Fruit fly (Drosophila melanogaster) whole organism, pupa: ENCODE results near the gene CG1789.

Experiments
- CG10348 ChIP-seq: fragments of 200-800 bp; sonication (Bioruptor generic); IDR thresholded peaks from 2 replicates; pipeline ENCODE4 v1.3.6; 2022; ENCODE audit warnings: missing biosample characterization, missing genetic modification characterization
- CG12605 ChIP-seq: fragments of 200-800 bp; sonication (Bioruptor generic); IDR thresholded peaks from 2 replicates; pipeline ENCODE4 v1.3.6; 2022; ENCODE audit warnings: missing biosample characterization, missing genetic modification characterization
- CG13204 ChIP-seq: fragments of 200-800 bp; sonication (Bioruptor generic); optimal IDR thresholded peaks from 2 replicates; lab custom pipeline; 2018; ENCODE audit warnings: missing biosample characterization, mild to moderate bottlenecking, missing genetic modification characterization, moderate library complexity
- CG14655 ChIP-seq: fragments of 200-800 bp; sonication (Bioruptor generic); optimal IDR thresholded peaks from 3 replicates; lab custom pipeline; 2017; ENCODE audit warnings: mild to moderate bottlenecking, missing biosample characterization, missing genetic modification reagents, missing genetic modification characterization
- CG15710 ChIP-seq: fragments of 200-800 bp; sonication (Bioruptor generic); optimal IDR thresholded peaks from 2 replicates; lab custom pipeline; 2018; ENCODE audit warnings: missing biosample characterization, mild to moderate bottlenecking, missing genetic modification characterization, moderate library complexity
- CG17806 ChIP-seq: fragments of 200-800 bp; sonication (Bioruptor generic); optimal IDR thresholded peaks from 2 replicates; lab custom pipeline; 2018; ENCODE audit warnings: missing biosample characterization, mild to moderate bottlenecking, missing genetic modification characterization, moderate library complexity
- CG32121 ChIP-seq: fragments of 200-800 bp; sonication (Bioruptor generic); IDR thresholded peaks from 2 replicates; pipeline ENCODE4 v1.3.6; 2022; ENCODE audit warnings: missing biosample characterization, missing genetic modification characterization
- CG34367 ChIP-seq: fragments of 200-800 bp; sonication (Bioruptor generic); optimal IDR thresholded peaks from 2 replicates; lab custom pipeline; 2018; ENCODE audit warnings: missing biosample characterization, mild to moderate bottlenecking, missing genetic modification characterization
- CG4496 ChIP-seq: fragments of 200-800 bp; sonication (Bioruptor generic); IDR thresholded peaks from 3 replicates; pipeline ENCODE4 v1.3.6; 2022; ENCODE audit warnings: missing biosample characterization, missing genetic modification characterization
- CG8159 ChIP-seq: fragments of 200-800 bp; sonication (Bioruptor generic); optimal IDR thresholded peaks from 3 replicates; lab custom pipeline; 2018; ENCODE audit warnings: missing biosample characterization, mild to moderate bottlenecking, missing genetic modification characterization, moderate library complexity
- CG8301 ChIP-seq: fragments of 200-800 bp; sonication (Bioruptor generic); optimal IDR thresholded peaks from 2 replicates; lab custom pipeline; 2018; ENCODE audit warnings: missing biosample characterization, mild to moderate bottlenecking, missing genetic modification characterization
- CG9948 ChIP-seq: fragments of 200-800 bp; sonication (Bioruptor generic); optimal IDR thresholded peaks from 2 replicates; lab custom pipeline; 2018; ENCODE audit warnings: missing biosample characterization, mild to moderate bottlenecking, missing genetic modification characterization, moderate library complexity
- D1 ChIP-seq: fragments of 200-800 bp; sonication (Bioruptor generic); optimal IDR thresholded peaks from 2 replicates; lab custom pipeline; 2018; ENCODE audit warnings: missing biosample characterization, mild to moderate bottlenecking, missing genetic modification characterization, moderate library complexity
- EcR ChIP-seq: fragments of 200-800 bp; sonication (Bioruptor generic); optimal IDR thresholded peaks from 3 replicates; lab custom pipeline; 2019; ENCODE audit warnings: missing biosample characterization, missing genetic modification characterization, mild to moderate bottlenecking, moderate library complexity, missing genetic modification reagents
- Ets98B ChIP-seq: fragments of 200-800 bp; sonication (Bioruptor generic); IDR thresholded peaks from 2 replicates; pipeline ENCODE4 v1.3.6; 2022; ENCODE audit warnings: missing biosample characterization, missing genetic modification characterization
- Pif1A ChIP-seq: fragments of 200-800 bp; sonication (Bioruptor generic); optimal IDR thresholded peaks from 3 replicates; lab custom pipeline; 2016; ENCODE audit warnings: missing biosample characterization, missing genetic modification characterization
- Pif1B ChIP-seq: fragments of 200-800 bp; sonication (Bioruptor generic); optimal IDR thresholded peaks from 3 replicates; lab custom pipeline; 2016; ENCODE audit warnings: missing biosample characterization, missing genetic modification characterization
- Snoo ChIP-seq: fragments of 200-800 bp; sonication (Bioruptor generic); optimal IDR thresholded peaks from 3 replicates; lab custom pipeline; 2017; ENCODE audit warnings: missing biosample characterization, mild to moderate bottlenecking, missing genetic modification characterization, inconsistent platforms
- fd96Ca ChIP-seq: fragments of 200-800 bp; sonication (Bioruptor generic); IDR thresholded peaks from 3 replicates; pipeline ENCODE4 v1.3.6; 2022; ENCODE audit warnings: missing biosample characterization, missing genetic modification characterization
- gl ChIP-seq: fragments of 200-800 bp; sonication (Bioruptor generic); optimal IDR thresholded peaks from 2 replicates; lab custom pipeline; 2018; ENCODE audit warnings: missing biosample characterization, mild to moderate bottlenecking, missing genetic modification characterization
- rn ChIP-seq: fragments of 200-800 bp; sonication (Bioruptor generic); IDR thresholded peaks from 2 replicates; pipeline ENCODE4 v1.3.6; 2022; ENCODE audit warnings: missing biosample characterization, missing genetic modification characterization

The CG1789 gene

DNA sequence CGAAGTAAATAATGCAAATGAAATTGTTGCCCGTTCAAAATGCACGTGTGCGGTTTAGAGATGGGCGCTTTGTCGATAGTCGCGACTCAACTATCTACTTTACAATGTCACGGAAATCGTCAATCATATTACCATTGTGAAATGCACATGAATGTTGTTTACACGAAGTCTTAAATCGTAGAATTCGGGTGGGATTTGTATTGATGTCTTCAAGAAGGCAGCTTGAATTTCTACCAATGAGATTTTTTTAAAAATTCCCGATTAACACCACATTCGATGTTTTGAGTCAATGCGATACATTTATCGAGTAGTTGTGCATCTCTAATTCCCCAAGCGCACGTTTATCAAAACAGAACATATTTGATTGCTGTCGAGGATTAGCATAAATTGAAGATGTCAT lies at the start of gene CG1789:
Gene CG1789 (plus strand): TSS at position 308 of the 400 bp plus-strand sequence.
- TF ChIP-seq D1, result no peak
- no peak for TF ChIP-seq CG13204 (GFP tag; lab: Kevin White, UChicago)
- no peak for TF ChIP-seq CG9948 (tag; lab: Kevin White, UChicago)
- peak; percentile 5 for TF ChIP-seq CG15710 (tag; lab: Kevin White, UChicago)

dm6 chrX:8671348-8672298 lies 48.7 kb upstream of the CG1789 start:
- no peak for TF ChIP-seq CG4496 (GFP tag; lab: Robert Waterston, UW)
- TF ChIP-seq Ets98B (GFP tag; lab: Robert Waterston, UW), result no peak
- no peak for TF ChIP-seq CG14655
- no peak for TF ChIP-seq CG17806
- TF ChIP-seq CG32121 (GFP tag; lab: Robert Waterston, UW), result no peak
- no peak for TF ChIP-seq fd96Ca (GFP tag; lab: Robert Waterston, UW)
- no peak for TF ChIP-seq D1
- TF ChIP-seq EcR, result no peak
- TF ChIP-seq CG34367, result no peak
- no peak for TF ChIP-seq CG9948 (tag; lab: Kevin White, UChicago)
- no peak for TF ChIP-seq Pif1B (GFP tag; lab: Kevin White, UChicago)
- TF ChIP-seq CG10348 (GFP tag; lab: Robert Waterston, UW), result no peak
- no peak for TF ChIP-seq rn (GFP tag; lab: Robert Waterston, UW)
- no peak for TF ChIP-seq CG13204 (GFP tag; lab: Kevin White, UChicago)
- TF ChIP-seq Snoo (tag; lab: Kevin White, UChicago), result no peak
- TF ChIP-seq CG15710 (tag; lab: Kevin White, UChicago), result no peak

- TF ChIP-seq Snoo (tag; lab: Kevin White, UChicago) (peak; percentile 26), CG8159 (tag; lab: Kevin White, UChicago) (peak; percentile 57), EcR (peak; percentile 13), rn (GFP tag; lab: Robert Waterston, UW) (peak; percentile 72), D1 (no peak), CG8301 (peak; percentile 50), CG32121 (GFP tag; lab: Robert Waterston, UW) (peak; percentile 84), CG34367 (peak; percentile 73), CG17806 (peak; percentile 44), CG13204 (GFP tag; lab: Kevin White, UChicago) (peak; percentile 50), Pif1A (no peak), CG14655 (peak; percentile 72), Ets98B (GFP tag; lab: Robert Waterston, UW) (peak; percentile 71), Pif1B (GFP tag; lab: Kevin White, UChicago) (no peak), CG9948 (tag; lab: Kevin White, UChicago) (peak; percentile 53), gl (tag; lab: Kevin White, UChicago) (peak; percentile 84), CG15710 (tag; lab: Kevin White, UChicago) (peak; percentile 62), CG10348 (GFP tag; lab: Robert Waterston, UW) (no peak), CG12605 (peak; percentile 90), CG4496 (GFP tag; lab: Robert Waterston, UW) (peak; percentile 88), fd96Ca (GFP tag; lab: Robert Waterston, UW) (peak; percentile 81)
Observed at dm6 chrX:8676631-8677224, 43.6 kb upstream of the CG1789 start, which contains the start of gene Rubicon. Gene Rubicon, plus strand, starts transcription at chrX:8677063.

- TF ChIP-seq Snoo (tag; lab: Kevin White, UChicago) (peak; percentile 85), CG32121 (GFP tag; lab: Robert Waterston, UW) (peak; percentile 88), fd96Ca (GFP tag; lab: Robert Waterston, UW) (no peak), CG10348 (GFP tag; lab: Robert Waterston, UW) (no peak; the same call in 1 of the 2 replicates), Pif1A (peak; percentile 89), CG34367 (no peak), CG12605 (no peak), gl (tag; lab: Kevin White, UChicago) (no peak), CG17806 (peak; percentile 4), CG13204 (GFP tag; lab: Kevin White, UChicago) (no peak), Pif1B (GFP tag; lab: Kevin White, UChicago) (peak; percentile 85), CG8301 (peak; percentile 31), CG9948 (tag; lab: Kevin White, UChicago) (no peak), CG4496 (GFP tag; lab: Robert Waterston, UW) (peak; percentile 58), Ets98B (GFP tag; lab: Robert Waterston, UW) (peak; percentile 57), CG8159 (tag; lab: Kevin White, UChicago) (peak; percentile 34), EcR (no peak), CG15710 (tag; lab: Kevin White, UChicago) (no peak), rn (GFP tag; lab: Robert Waterston, UW) (no peak), CG14655 (no peak), D1 (no peak)
- TF ChIP-seq, all 21 proteins: peak for 9
Observed at dm6 chrX:8677434-8677833, 42.9 kb upstream of the CG1789 start.

- TF ChIP-seq Ets98B (GFP tag; lab: Robert Waterston, UW), result peak; percentile 95
- TF ChIP-seq fd96Ca (GFP tag; lab: Robert Waterston, UW), result peak; percentile 97
- TF ChIP-seq EcR, result peak; percentile 33
- peak; percentile 94 for TF ChIP-seq Pif1B (GFP tag; lab: Kevin White, UChicago)
- TF ChIP-seq gl (tag; lab: Kevin White, UChicago), result peak; percentile 94
- peak; percentile 94 for TF ChIP-seq Snoo (tag; lab: Kevin White, UChicago)
- peak; percentile 84 for TF ChIP-seq CG13204 (GFP tag; lab: Kevin White, UChicago)
- TF ChIP-seq rn (GFP tag; lab: Robert Waterston, UW), result peak; percentile 81
- TF ChIP-seq CG8301, result peak; percentile 95
- TF ChIP-seq CG34367, result peak; percentile 96
- TF ChIP-seq CG17806, result peak; percentile 93
- peak; percentile 95 for TF ChIP-seq CG8159 (tag; lab: Kevin White, UChicago)
- TF ChIP-seq CG9948 (tag; lab: Kevin White, UChicago), result peak; percentile 93
- TF ChIP-seq CG32121 (GFP tag; lab: Robert Waterston, UW), result peak; percentile 93
- peak; percentile 92 for TF ChIP-seq CG12605
- peak; percentile 58; the same call in 1 of the 2 replicates for TF ChIP-seq CG10348 (GFP tag; lab: Robert Waterston, UW)
- TF ChIP-seq D1, result peak; percentile 72
- TF ChIP-seq CG4496 (GFP tag; lab: Robert Waterston, UW), result peak; percentile 95
- TF ChIP-seq CG14655, result peak; percentile 96
- peak; percentile 96 for TF ChIP-seq CG15710 (tag; lab: Kevin White, UChicago)
- peak; percentile 95 for TF ChIP-seq Pif1A
- TF ChIP-seq, all 21 proteins: peak for 21
Observed at dm6 chrX:8681189-8681821, 39.0 kb upstream of the CG1789 start, which contains the start of gene CAH3. Gene CAH3, plus strand, starts transcription at chrX:8681252.
